Worm (Caenorhabditis elegans) whole organism, late embryonic: ENCODE measurements around the gene cyp-35A3.

Experiments used
- K09A11.1 ChIP-seq: sonication (generic microtip); optimal IDR thresholded peaks from 2 replicates; lab custom pipeline; 2017; ENCODE audit warnings: antibody characterized with exemption, mild to moderate bottlenecking, missing genetic modification characterization, missing compliant biosample characterization; ENCODE audit not compliant: insufficient read depth
- ama-1 ChIP-seq: fragments of 150-350 bp; optimal IDR thresholded peaks from 2 replicates; lab custom pipeline; 2014
- che-1 ChIP-seq: sonication (generic microtip); optimal IDR thresholded peaks from 2 replicates; lab custom pipeline; 2016; ENCODE audit warnings: mild to moderate bottlenecking, missing genetic modification characterization, missing compliant biosample characterization
- hlh-30 ChIP-seq: sonication (generic microtip); optimal IDR thresholded peaks from 2 replicates; lab custom pipeline; 2017; ENCODE audit warnings: antibody characterized with exemption, missing genetic modification characterization, missing compliant biosample characterization; ENCODE audit not compliant: insufficient read depth
- pha-4 ChIP-seq: fragments of 150-350 bp; optimal IDR thresholded peaks from 2 replicates; lab custom pipeline; 2018; ENCODE audit warnings: missing biosample characterization, missing genetic modification reagents, missing genetic modification characterization

DNA sequence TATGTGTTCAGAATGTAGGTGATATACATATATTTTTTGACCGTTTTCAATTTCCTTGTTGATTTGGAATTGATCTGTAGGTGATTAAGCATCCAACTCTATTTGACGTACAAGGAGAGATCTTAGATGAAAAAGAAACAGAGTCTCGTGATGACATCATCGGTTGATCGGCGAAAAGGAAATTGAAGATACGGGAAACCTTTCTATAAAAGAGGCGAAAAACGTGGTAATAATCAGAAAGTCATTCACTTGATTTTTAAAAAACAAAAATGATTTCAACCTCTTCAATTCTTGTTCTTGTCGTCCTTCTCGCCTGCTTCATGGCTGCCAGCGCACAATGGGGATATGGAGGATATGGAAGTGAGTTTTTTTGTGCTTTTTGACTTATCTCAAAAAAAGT, 38.2 kb upstream of the cyp-35A3 start, which contains the start of gene nlp-29:
- TF ChIP-seq K09A11.1 (tag; lab: Kevin White, UChicago) (no peak), ama-1 (lab: Kevin White, UChicago) (no peak), pha-4 (tag; lab: Kevin White, UChicago) (no peak), hlh-30 (no peak), che-1 (no peak)
